Worm (Caenorhabditis elegans): Measurements from ENCODE around the gene B0035.22.

DNA sequence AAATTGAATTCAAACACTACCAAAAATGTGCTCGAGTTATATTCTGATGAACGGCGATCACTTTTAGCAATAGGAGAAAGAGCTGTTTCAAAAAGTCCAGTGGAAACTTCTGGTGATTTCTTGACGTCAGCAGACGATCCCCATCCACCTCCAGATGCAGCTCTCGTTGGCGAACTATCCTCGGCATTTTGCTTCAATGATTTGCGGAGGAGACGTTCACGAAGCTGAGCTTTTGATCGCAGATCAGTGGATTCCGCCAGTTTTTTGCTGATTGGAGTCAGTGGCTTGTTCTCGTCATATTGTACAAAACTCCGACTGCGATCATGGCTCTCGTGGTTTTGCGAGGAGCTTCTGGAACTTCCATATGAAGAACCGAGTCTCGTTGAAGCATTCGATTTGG lies 21.2 kb downstream of the B0035.22 start:
- TF ChIP-seq sup-37 (GFP tag; optimal IDR thresholded peaks at IDR 0.05) (no peak), ztf-4 (tag; optimal IDR thresholded peaks at IDR 0.05) (no peak), egl-27 (tag; optimal IDR thresholded peaks at IDR 0.05) (no peak), dpl-1 (GFP tag; optimal IDR thresholded peaks at IDR 0.05) (no peak), nhr-47 (tag; optimal IDR thresholded peaks at IDR 0.05) (no peak), ztf-11 (tag; optimal IDR thresholded peaks at IDR 0.05) (no peak), nhr-28 (tag; optimal IDR thresholded peaks at IDR 0.05) (no peak), skn-1 (tag; optimal IDR thresholded peaks at IDR 0.05) (no peak), nhr-77 (tag; optimal IDR thresholded peaks at IDR 0.05) (no peak), elt-2 (tag; optimal IDR thresholded peaks at IDR 0.05) (no peak), nhr-11 (tag; optimal IDR thresholded peaks at IDR 0.05) (no peak), ama-1 (optimal IDR thresholded peaks at IDR 0.05) (no peak), nhr-76 (tag; optimal IDR thresholded peaks at IDR 0.05) (no peak)

Measured in whole organism, L1 larva.